Worm (Caenorhabditis elegans) whole organism, L4 larva: Measurements from ENCODE around the gene F20G2.1.
A peak's percentile ranks its signal among the peaks of the same experiment; 100 is the strongest.

Source experiments
- D1046.2 ChIP-seq: fragments of 200-800 bp; sonication (Bioruptor generic); IDR thresholded peaks from 2 replicates; pipeline ENCODE4 v1.3.6; 2022; ENCODE audit warnings: missing genetic modification characterization, missing compliant biosample characterization
- F37D6.2 ChIP-seq: sonication (generic microtip); optimal IDR thresholded peaks from 2 replicates; lab custom pipeline; 2016; ENCODE audit warnings: mild to moderate bottlenecking, missing genetic modification characterization, missing compliant biosample characterization
- R02D3.7 ChIP-seq: fragments of 150-350 bp; sonication (generic microtip); optimal IDR thresholded peaks from 3 replicates; lab custom pipeline; 2014; ENCODE audit warnings: missing biosample characterization, missing genetic modification characterization
- T20F7.1 ChIP-seq: fragments of 200-800 bp; sonication (Bioruptor generic); optimal IDR thresholded peaks from 2 replicates; lab custom pipeline; 2018; ENCODE audit warnings: mild to moderate bottlenecking, missing genetic modification characterization, missing compliant biosample characterization
- Y105C5A.15 ChIP-seq: fragments of 200-800 bp; sonication (Bioruptor generic); IDR thresholded peaks from 2 replicates; pipeline ENCODE4 v1.3.6; 2022; ENCODE audit warnings: missing genetic modification characterization, missing compliant biosample characterization
- Y48G9A.11 ChIP-seq: fragments of 200-800 bp; sonication (Bioruptor generic); IDR thresholded peaks from 2 replicates; pipeline ENCODE4 v1.3.6; 2022; ENCODE audit warnings: missing genetic modification reagents, missing genetic modification characterization, missing compliant biosample characterization
- aha-1 ChIP-seq: fragments of 150-350 bp; peaks from one replicate; lab custom pipeline; 2014; ENCODE audit warnings: missing biosample characterization, missing genetic modification characterization
- ama-1 ChIP-seq: fragments of 150-350 bp; optimal IDR thresholded peaks from 2 replicates; lab custom pipeline; 2014; ENCODE audit warnings: inconsistent platforms, mixed read lengths
- ceh-20 ChIP-seq: fragments of 200-800 bp; sonication (Bioruptor generic); IDR thresholded peaks from 2 replicates; pipeline ENCODE4 v1.3.6; 2022; ENCODE audit warnings: missing genetic modification reagents, missing genetic modification characterization, missing compliant biosample characterization
- ceh-32 ChIP-seq: sonication (generic microtip); optimal IDR thresholded peaks from 2 replicates; lab custom pipeline; 2016; ENCODE audit warnings: mild to moderate bottlenecking, missing genetic modification characterization, missing compliant biosample characterization; ENCODE audit not compliant: poor library complexity
- ceh-62 ChIP-seq: sonication (generic microtip); optimal IDR thresholded peaks from 2 replicates; lab custom pipeline; 2017; ENCODE audit warnings: missing biosample characterization, missing genetic modification characterization
- cey-2 ChIP-seq: sonication (generic microtip); optimal IDR thresholded peaks from 3 replicates; lab custom pipeline; 2017; ENCODE audit warnings: missing genetic modification characterization, mild to moderate bottlenecking, missing compliant biosample characterization, antibody characterized with exemption, borderline replicate concordance; ENCODE audit not compliant: insufficient read depth
- daf-16 ChIP-seq, 3 experiments: sonication (generic microtip); optimal IDR thresholded peaks; 2 replicates each; lab custom pipeline; 2016 to 2017; ENCODE audit warnings: missing genetic modification characterization in 3 of 3, missing genetic modification reagents in 3 of 3, mild to moderate bottlenecking in 2 of 3, missing compliant biosample characterization in 2 of 3, missing biosample characterization in 1 of 3, moderate library complexity in 1 of 3
- dmd-6 ChIP-seq: fragments of 200-800 bp; sonication (Bioruptor generic); IDR thresholded peaks from 2 replicates; pipeline ENCODE4 v1.3.6; 2022; ENCODE audit warnings: missing genetic modification reagents, missing genetic modification characterization, missing compliant biosample characterization
- dpl-1 ChIP-seq: fragments of 150-350 bp; optimal IDR thresholded peaks from 2 replicates; lab custom pipeline; 2014; ENCODE audit warnings: missing biosample characterization, missing genetic modification reagents, missing genetic modification characterization
- duxl-1 ChIP-seq: sonication (generic microtip); optimal IDR thresholded peaks from 2 replicates; lab custom pipeline; 2016; ENCODE audit warnings: mild to moderate bottlenecking, missing genetic modification characterization, moderate library complexity, missing compliant biosample characterization; ENCODE audit not compliant: poor library complexity
- dve-1 ChIP-seq: sonication (generic microtip); optimal IDR thresholded peaks from 2 replicates; lab custom pipeline; 2017; ENCODE audit warnings: antibody characterized with exemption, mild to moderate bottlenecking, missing genetic modification characterization, missing compliant biosample characterization; ENCODE audit not compliant: insufficient read depth
- egl-43 ChIP-seq: fragments of 200-800 bp; sonication (Bioruptor generic); IDR thresholded peaks from 2 replicates; pipeline ENCODE4 v1.3.6; 2022; ENCODE audit warnings: missing genetic modification reagents, missing genetic modification characterization, missing compliant biosample characterization
- gei-8 ChIP-seq: fragments of 200-800 bp; sonication (Bioruptor generic); optimal IDR thresholded peaks from 2 replicates; lab custom pipeline; 2018; ENCODE audit warnings: mild to moderate bottlenecking, missing genetic modification characterization, missing compliant biosample characterization
- hlh-11 ChIP-seq: fragments of 200-800 bp; sonication (Bioruptor generic); optimal IDR thresholded peaks from 2 replicates; lab custom pipeline; 2018; ENCODE audit warnings: mild to moderate bottlenecking, missing genetic modification characterization, missing compliant biosample characterization
- hlh-30 ChIP-seq: sonication (generic microtip); optimal IDR thresholded peaks from 2 replicates; lab custom pipeline; 2017; ENCODE audit warnings: antibody characterized with exemption, mild to moderate bottlenecking, missing genetic modification characterization, missing compliant biosample characterization; ENCODE audit not compliant: insufficient read depth
- lin-13 ChIP-seq: fragments of 150-350 bp; optimal IDR thresholded peaks from 2 replicates; lab custom pipeline; 2014; ENCODE audit warnings: missing biosample characterization, missing genetic modification reagents, missing genetic modification characterization
- lin-29 ChIP-seq: fragments of 200-800 bp; sonication (Bioruptor generic); IDR thresholded peaks from 2 replicates; pipeline ENCODE4 v1.3.6; 2022; ENCODE audit warnings: missing genetic modification reagents, missing genetic modification characterization, missing compliant biosample characterization
- lin-39 ChIP-seq: fragments of 150-350 bp; optimal IDR thresholded peaks from 2 replicates; lab custom pipeline; 2014; ENCODE audit warnings: missing biosample characterization, missing genetic modification reagents, missing genetic modification characterization
- lir-3 ChIP-seq: sonication (generic microtip); optimal IDR thresholded peaks from 2 replicates; lab custom pipeline; 2016; ENCODE audit warnings: mild to moderate bottlenecking, missing genetic modification characterization, missing compliant biosample characterization
- nhr-111 ChIP-seq: fragments of 200-800 bp; sonication (Bioruptor generic); optimal IDR thresholded peaks from 2 replicates; lab custom pipeline; 2018; ENCODE audit warnings: mild to moderate bottlenecking, missing genetic modification characterization, missing compliant biosample characterization
- nhr-28 ChIP-seq: fragments of 150-350 bp; optimal IDR thresholded peaks from 2 replicates; lab custom pipeline; 2014; ENCODE audit warnings: missing biosample characterization, missing genetic modification characterization
- nhr-48 ChIP-seq: sonication (generic microtip); optimal IDR thresholded peaks from 2 replicates; lab custom pipeline; 2016; ENCODE audit warnings: mild to moderate bottlenecking, missing genetic modification characterization, missing compliant biosample characterization
- nhr-6 ChIP-seq: fragments of 150-350 bp; optimal IDR thresholded peaks from 2 replicates; lab custom pipeline; 2014; ENCODE audit warnings: missing biosample characterization, missing genetic modification characterization
- nhr-76 ChIP-seq: fragments of 150-350 bp; optimal IDR thresholded peaks from 2 replicates; lab custom pipeline; 2014; ENCODE audit warnings: missing biosample characterization, missing genetic modification characterization
- nhr-77 ChIP-seq: fragments of 150-350 bp; optimal IDR thresholded peaks from 2 replicates; lab custom pipeline; 2014; ENCODE audit warnings: missing biosample characterization, missing genetic modification characterization
- pha-4 ChIP-seq, 2 experiments: fragments of 150-350 bp in 1 of 2; fragments of 200-800 bp in 1 of 2; sonication (Bioruptor generic) in 1 of 2; IDR thresholded peaks in 1 of 2; optimal IDR thresholded peaks in 1 of 2; 2 replicates each; pipeline versions ENCODE4 v1.3.6 to Lab custom; 2014 to 2022; ENCODE audit warnings: missing genetic modification characterization in 2 of 2, missing genetic modification reagents in 2 of 2, missing biosample characterization in 1 of 2, missing compliant biosample characterization in 1 of 2
- pqm-1 ChIP-seq: sonication (generic microtip); optimal IDR thresholded peaks from 2 replicates; lab custom pipeline; 2017; ENCODE audit warnings: missing biosample characterization, missing genetic modification characterization
- unc-62 ChIP-seq, 3 experiments: fragments of 150-350 bp in 1 of 3; sonication (generic microtip); optimal IDR thresholded peaks in 2 of 3; peaks in 1 of 3; 1 replicate in 1 of 3; 2 replicates in 2 of 3; lab custom pipeline; 2014 to 2017; ENCODE audit warnings: missing biosample characterization in 3 of 3, missing genetic modification characterization in 3 of 3, missing genetic modification reagents in 3 of 3, missing genotype in 1 of 3
- zfp-3 ChIP-seq: fragments of 200-800 bp; sonication (Bioruptor generic); conservative IDR thresholded peaks from 2 replicates; pipeline ENCODE4 v1.3.6; 2022; ENCODE audit warnings: missing genetic modification reagents, missing genetic modification characterization, missing compliant biosample characterization
- zip-2 ChIP-seq: fragments of 150-350 bp; optimal IDR thresholded peaks from 2 replicates; lab custom pipeline; 2014; ENCODE audit warnings: missing biosample characterization, missing genetic modification characterization
- ztf-11 ChIP-seq: fragments of 150-350 bp; optimal IDR thresholded peaks from 2 replicates; lab custom pipeline; 2014; ENCODE audit warnings: missing biosample characterization, missing genetic modification characterization
- ztf-7 ChIP-seq: fragments of 150-350 bp; optimal IDR thresholded peaks from 2 replicates; lab custom pipeline; 2014; ENCODE audit warnings: missing biosample characterization, missing genetic modification characterization

F20G2.1 gene

DNA sequence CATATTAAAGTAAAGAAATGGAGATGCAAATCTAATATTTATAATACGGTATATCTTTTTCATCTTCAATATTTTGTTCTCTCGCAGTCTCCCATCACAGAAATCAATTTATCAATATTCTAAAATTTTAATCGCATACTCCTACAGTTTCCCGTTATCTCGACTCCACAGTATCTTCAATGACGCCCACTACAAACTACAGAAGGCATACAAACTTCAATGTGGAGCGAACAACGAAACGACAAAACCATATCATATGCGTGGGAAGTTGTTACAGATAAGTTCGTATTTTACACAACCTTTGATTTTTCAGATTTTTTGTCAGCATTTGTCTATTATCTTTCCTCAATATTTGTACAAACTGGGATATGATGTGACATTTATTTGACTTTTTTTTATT lies 13.5 kb downstream of the F20G2.1 start (continued):
- TF ChIP-seq T20F7.1 = no peak
- TF ChIP-seq cey-2 = no peak
- no peak for TF ChIP-seq dpl-1 (GFP tag; lab: Kevin White, UChicago)
- TF ChIP-seq duxl-1 (tag; lab: Kevin White, UChicago) = no peak
- TF ChIP-seq zfp-3 (GFP tag; lab: Robert Waterston, UW) = no peak
- peak; percentile 94 for TF ChIP-seq nhr-28
- TF ChIP-seq R02D3.7 (tag; lab: Kevin White, UChicago) = no peak
- peak; percentile 38; the same call in 1 of the 2 replicates for TF ChIP-seq dmd-6 (GFP tag; lab: Robert Waterston, UW)
- no peak for TF ChIP-seq daf-16 (GFP tag; optimal IDR thresholded peaks at IDR 0.05; lab: Kevin White, UChicago)
- peak; percentile 67 for TF ChIP-seq daf-16 (tag; optimal IDR thresholded peaks at IDR 0.05; lab: Kevin White, UChicago)
- TF ChIP-seq ztf-7 (tag; lab: Kevin White, UChicago) = no peak
- TF ChIP-seq D1046.2 (GFP tag; lab: Robert Waterston, UW) = no peak
- no peak for TF ChIP-seq zip-2 (tag; lab: Kevin White, UChicago)
- peak; percentile 30 for TF ChIP-seq hlh-11 (tag; lab: Kevin White, UChicago)
- no peak for TF ChIP-seq Y105C5A.15 (GFP tag; lab: Robert Waterston, UW)

ce11 chrV:13738374-13738773 lies 15.0 kb downstream of the F20G2.1 start, which contains the start of gene irg-5:
Gene irg-5, minus strand, starts transcription at chrV:13738474.
- TF ChIP-seq unc-62 (GFP tag; optimal IDR thresholded peaks at IDR 0.05 in 1 of 2; lab: Kevin White, UChicago) = peak in 1 of 2 experiments; percentile 50
- TF ChIP-seq unc-62 (tag; optimal IDR thresholded peaks at IDR 0.05; lab: Kevin White, UChicago) = no peak
- no peak for TF ChIP-seq T20F7.1

DNA sequence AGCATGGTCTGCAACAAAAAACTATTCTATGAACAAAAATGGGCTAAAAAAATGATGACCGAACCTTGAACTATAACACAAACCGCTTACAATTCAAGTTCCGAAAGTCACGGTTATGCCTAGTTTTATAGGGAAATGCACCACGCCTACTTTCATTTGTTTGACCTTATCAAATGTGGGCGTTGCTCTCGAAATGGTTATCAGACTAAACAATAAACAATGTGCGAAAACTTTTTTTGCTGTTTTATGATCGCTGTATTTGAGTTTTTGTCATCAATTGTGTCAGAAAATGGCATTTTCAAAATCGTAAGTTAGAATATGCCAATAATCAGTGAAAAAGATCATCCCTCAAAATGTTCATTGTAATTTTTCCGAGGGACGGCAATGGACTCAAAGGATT lies 17.2 kb downstream of the F20G2.1 start, which contains the start of gene F35E12.6:
Gene F35E12.6 (minus strand): TSS at position 101 of the 400 bp plus-strand sequence.
- TF ChIP-seq pqm-1 (tag; lab: Kevin White, UChicago) (peak; percentile 15), dve-1 (tag; lab: Kevin White, UChicago) (peak; percentile 2), ceh-32 (tag; lab: Kevin White, UChicago) (no peak), nhr-6 (tag; lab: Kevin White, UChicago) (no peak), unc-62 (GFP tag; optimal IDR thresholded peaks at IDR 0.05 in 1 of 2; lab: Kevin White, UChicago) (peak in 1 of 2 experiments; percentile 66), unc-62 (tag; optimal IDR thresholded peaks at IDR 0.05; lab: Kevin White, UChicago) (no peak), daf-16 (GFP tag; optimal IDR thresholded peaks at IDR 0.05; lab: Kevin White, UChicago) (no peak), daf-16 (tag; optimal IDR thresholded peaks at IDR 0.05; lab: Kevin White, UChicago) (peak; percentile 36), nhr-48 (tag; lab: Kevin White, UChicago) (no peak)

DNA sequence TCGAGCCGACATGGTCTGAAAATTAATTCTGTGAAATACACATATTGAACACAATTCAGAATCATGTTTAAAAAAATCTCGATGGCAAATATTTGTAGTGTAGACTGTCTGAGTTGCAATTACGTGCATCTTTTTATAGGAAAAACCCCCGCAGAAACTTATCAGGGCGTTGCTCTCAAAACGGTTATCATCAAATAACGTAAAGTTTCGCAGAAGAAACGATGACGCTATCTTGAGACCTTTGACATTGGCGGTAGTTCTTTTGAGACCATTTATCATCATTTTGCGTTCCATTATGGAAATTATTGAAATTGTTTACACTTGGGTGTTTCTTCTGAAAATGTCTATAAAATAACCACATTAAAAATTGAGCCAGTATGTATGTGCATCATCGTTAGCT lies 22.6 kb downstream of the F20G2.1 start, which contains the start of gene dct-17:
Gene dct-17 (minus strand): TSS at position 23 of the 400 bp plus-strand sequence.
- TF ChIP-seq daf-16 (GFP tag; optimal IDR thresholded peaks at IDR 0.05; lab: Kevin White, UChicago) (no peak), daf-16 (tag; optimal IDR thresholded peaks at IDR 0.05; lab: Kevin White, UChicago) (peak; percentile 6), ceh-20 (GFP tag; lab: Robert Waterston, UW) (no peak), nhr-28 (peak; percentile 31), pqm-1 (tag; lab: Kevin White, UChicago) (peak; percentile 48), aha-1 (tag; lab: Kevin White, UChicago) (peak; percentile 14), dmd-6 (GFP tag; lab: Robert Waterston, UW) (peak; percentile 70)

- TF ChIP-seq lir-3 (tag; lab: Kevin White, UChicago) = no peak
- no peak for TF ChIP-seq daf-16 (GFP tag; optimal IDR thresholded peaks at IDR 0.05; lab: Kevin White, UChicago)
- TF ChIP-seq daf-16 (tag; optimal IDR thresholded peaks at IDR 0.05; lab: Kevin White, UChicago) = no peak
- no peak for TF ChIP-seq Y105C5A.15 (GFP tag; lab: Robert Waterston, UW)
- no peak for TF ChIP-seq pha-4 (GFP tag; IDR thresholded peaks at IDR 0.05; lab: Robert Waterston, UW)
- no peak for TF ChIP-seq pha-4 (tag; optimal IDR thresholded peaks at IDR 0.05; lab: Kevin White, UChicago)
- TF ChIP-seq lin-13 (GFP tag; lab: Kevin White, UChicago) = no peak
These were observed 27.8 kb downstream of the F20G2.1 start, which contains the start of gene fbxa-181 for ce11 chrV:13725574-13725973. Gene fbxa-181, plus strand, starts transcription at chrV:13725874.

DNA sequence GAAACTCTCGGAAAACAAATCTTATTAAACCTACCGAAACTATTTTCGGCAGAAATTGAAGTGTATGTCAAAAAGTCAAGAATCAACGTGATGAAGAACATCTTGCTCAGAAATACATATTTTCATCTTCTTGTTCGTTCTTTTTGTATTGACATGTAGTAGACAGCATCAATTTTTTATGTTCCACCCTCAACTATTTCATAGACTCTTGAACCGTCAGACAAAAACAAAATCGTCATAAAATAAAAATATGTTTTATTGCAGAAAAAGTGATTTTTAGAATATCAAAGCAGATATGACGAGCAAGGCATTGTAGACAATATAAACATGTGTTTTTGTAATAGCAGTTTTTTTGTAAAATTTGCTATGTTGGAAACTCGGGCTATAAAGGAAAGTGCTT lies 28.6 kb downstream of the F20G2.1 start, which contains the start of gene F35E12.2:
Gene F35E12.2 (minus strand): TSS at position 101 of the 400 bp plus-strand sequence.
- TF ChIP-seq nhr-76 (tag; lab: Kevin White, UChicago) = no peak
- TF ChIP-seq hlh-30 (tag; lab: Kevin White, UChicago) = no peak
- no peak for TF ChIP-seq ztf-11
- no peak for TF ChIP-seq lin-29 (GFP tag; lab: Robert Waterston, UW)
- no peak for TF ChIP-seq ztf-7 (tag; lab: Kevin White, UChicago)
- TF ChIP-seq nhr-77 = no peak
- TF ChIP-seq ama-1 = no peak
- TF ChIP-seq lin-39 = no peak
- no peak for TF ChIP-seq T20F7.1
- TF ChIP-seq F37D6.2 (tag; lab: Kevin White, UChicago) = no peak
- no peak for TF ChIP-seq nhr-111 (GFP tag; lab: Kevin White, UChicago)
- no peak for TF ChIP-seq egl-43 (GFP tag; lab: Robert Waterston, UW)
- no peak for TF ChIP-seq Y48G9A.11 (GFP tag; lab: Robert Waterston, UW)
- no peak for TF ChIP-seq ceh-62
- no peak for TF ChIP-seq gei-8 (GFP tag; lab: Kevin White, UChicago)
